Worm (Caenorhabditis elegans): ENCODE results near the gene D1046.2.

Gene D1046.2

ce11 chrIV:8974543-8975330 is 48.9 kb upstream of the D1046.2 start:
- TF ChIP-seq ztf-4 (tag; optimal IDR thresholded peaks at IDR 0.05) (no peak), R02D3.7 (tag; optimal IDR thresholded peaks at IDR 0.05) (no peak), ztf-11 (tag; optimal IDR thresholded peaks at IDR 0.05) (no peak), hmg-11 (tag; optimal IDR thresholded peaks at IDR 0.05) (no peak), pha-4 (tag; optimal IDR thresholded peaks at IDR 0.05) (no peak), nfya-1 (tag; optimal IDR thresholded peaks at IDR 0.05; ENCODE audit: insufficient read depth) (peak; percentile 30), unc-62 (GFP tag; optimal IDR thresholded peaks at IDR 0.05) (no peak), fkh-10 (GFP tag; optimal IDR thresholded peaks at IDR 0.05) (no peak)

DNA sequence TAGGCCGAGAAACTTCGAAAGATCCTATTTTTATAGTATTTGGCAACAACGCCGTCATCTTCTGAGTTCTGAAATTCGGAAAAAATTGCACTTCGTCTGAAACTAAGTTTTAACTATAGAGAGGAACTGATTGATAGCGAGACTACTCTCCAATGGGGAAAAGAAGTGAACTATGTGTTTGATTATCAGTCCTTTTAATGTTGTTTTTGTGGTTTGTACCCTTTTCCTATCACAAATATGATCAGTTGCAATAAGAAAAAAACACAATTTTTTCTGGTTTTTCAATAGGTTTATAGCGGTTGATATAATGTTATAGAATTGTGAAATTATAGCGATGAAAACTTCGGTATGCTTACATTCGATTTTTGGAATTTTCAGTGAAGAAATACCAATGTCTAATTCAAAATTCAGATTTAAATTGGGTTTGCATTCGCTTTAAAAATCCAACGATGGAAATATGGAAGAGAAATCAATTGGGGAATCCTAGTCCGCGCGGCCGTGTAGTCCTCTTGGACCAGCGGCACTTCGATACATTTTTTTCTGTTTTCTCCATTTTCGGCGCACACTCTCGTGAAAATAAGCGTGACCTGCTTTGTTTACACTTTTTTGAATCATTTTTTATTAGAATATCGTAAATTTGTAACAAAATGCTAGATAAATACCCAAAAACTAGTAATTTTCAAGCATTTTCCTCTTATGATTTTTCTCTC is 47.5 kb upstream of the D1046.2 start, which contains the start of gene C53B4.3:
Gene C53B4.3, minus strand, starts transcription at position 464 of the 710 bp plus-strand sequence.
- TF ChIP-seq aly-2 (tag; optimal IDR thresholded peaks at IDR 0.05) (no peak), ceh-82 (tag; optimal IDR thresholded peaks at IDR 0.05) (no peak), fkh-2 (tag; optimal IDR thresholded peaks at IDR 0.05) (no peak), elt-1 (tag; optimal IDR thresholded peaks at IDR 0.05) (no peak), mdl-1 (tag; optimal IDR thresholded peaks at IDR 0.05) (no peak), eor-1 (tag; optimal IDR thresholded peaks at IDR 0.05) (peak in 1 of 2 experiments; percentile 27), hmg-11 (tag; optimal IDR thresholded peaks at IDR 0.05) (peak; percentile 32), tbx-2 (tag; optimal IDR thresholded peaks at IDR 0.05) (peak; percentile 24), nhr-237 (tag; optimal IDR thresholded peaks at IDR 0.05) (no peak), nhr-28 (tag; optimal IDR thresholded peaks at IDR 0.05) (no peak), zag-1 (tag; optimal IDR thresholded peaks at IDR 0.05) (no peak), R02D3.7 (tag; optimal IDR thresholded peaks at IDR 0.05) (no peak), lin-15B (tag; optimal IDR thresholded peaks at IDR 0.05) (peak; percentile 71), nhr-43 (tag; optimal IDR thresholded peaks at IDR 0.05; ENCODE audit: poor library complexity, severe bottlenecking) (peak; percentile 92), pha-4 (tag; optimal IDR thresholded peaks at IDR 0.05) (peak; percentile 72), fos-1 (tag; optimal IDR thresholded peaks at IDR 0.05) (no peak), nhr-11 (tag; optimal IDR thresholded peaks at IDR 0.05) (no peak), ama-1 (optimal IDR thresholded peaks at IDR 0.05) (no peak), elt-2 (tag; optimal IDR thresholded peaks at IDR 0.05) (peak; percentile 55), pqm-1 (tag; optimal IDR thresholded peaks at IDR 0.05) (no peak), lin-39 (tag; optimal IDR thresholded peaks at IDR 0.05) (no peak), snpc-4 (tag; optimal IDR thresholded peaks at IDR 0.05) (peak; percentile 74), nhr-23 (tag; optimal IDR thresholded peaks at IDR 0.05) (peak; percentile 60), ztf-4 (tag; optimal IDR thresholded peaks at IDR 0.05) (no peak), unc-39 (tag; optimal IDR thresholded peaks at IDR 0.05) (no peak), ZK546.5 (tag; optimal IDR thresholded peaks at IDR 0.05) (no peak), elt-3 (tag; optimal IDR thresholded peaks at IDR 0.05) (no peak), lsy-12 (tag; optimal IDR thresholded peaks at IDR 0.05) (peak; percentile 63), nhr-25 (tag; optimal IDR thresholded peaks at IDR 0.05) (peak; percentile 52), mml-1 (tag; optimal IDR thresholded peaks at IDR 0.05) (no peak), unc-62 (GFP tag; optimal IDR thresholded peaks at IDR 0.05) (no peak), sea-2 (GFP tag; optimal IDR thresholded peaks at IDR 0.05) (no peak), egl-27 (tag; optimal IDR thresholded peaks at IDR 0.05) (no peak), nfya-1 (tag; optimal IDR thresholded peaks at IDR 0.05; ENCODE audit: insufficient read depth) (peak; percentile 39), fkh-10 (GFP tag; optimal IDR thresholded peaks at IDR 0.05) (no peak), egl-5 (tag; optimal IDR thresholded peaks at IDR 0.05) (no peak), nhr-77 (tag; optimal IDR thresholded peaks at IDR 0.05) (no peak)

ce11 chrIV:8967990-8968389 is 42.1 kb upstream of the D1046.2 start, which contains the start of gene suex-2:
Gene suex-2, plus strand, starts transcription at chrIV:8968290.
- TF ChIP-seq lin-39 (tag; optimal IDR thresholded peaks at IDR 0.05): no peak
- TF ChIP-seq mml-1 (tag; optimal IDR thresholded peaks at IDR 0.05): no peak
- no peak for TF ChIP-seq fkh-10 (GFP tag; optimal IDR thresholded peaks at IDR 0.05)
- no peak for TF ChIP-seq lin-15B (tag; optimal IDR thresholded peaks at IDR 0.05)
- no peak for TF ChIP-seq elt-2 (tag; optimal IDR thresholded peaks at IDR 0.05)
- no peak for TF ChIP-seq nhr-23 (tag; optimal IDR thresholded peaks at IDR 0.05)
- TF ChIP-seq ama-1 (optimal IDR thresholded peaks at IDR 0.05): no peak
- TF ChIP-seq aly-2 (tag; optimal IDR thresholded peaks at IDR 0.05): no peak
- no peak for TF ChIP-seq nhr-25 (tag; optimal IDR thresholded peaks at IDR 0.05)
- no peak for TF ChIP-seq nhr-237 (tag; optimal IDR thresholded peaks at IDR 0.05)
- no peak for TF ChIP-seq egl-27 (tag; optimal IDR thresholded peaks at IDR 0.05)
- no peak for TF ChIP-seq mdl-1 (tag; optimal IDR thresholded peaks at IDR 0.05)
- TF ChIP-seq fos-1 (tag; optimal IDR thresholded peaks at IDR 0.05): no peak
- TF ChIP-seq ZK546.5 (tag; optimal IDR thresholded peaks at IDR 0.05): no peak
- no peak for TF ChIP-seq nhr-77 (tag; optimal IDR thresholded peaks at IDR 0.05)
- TF ChIP-seq ceh-16 (tag; optimal IDR thresholded peaks at IDR 0.05): no peak
